Fruit fly (Drosophila melanogaster): ENCODE measurements around the gene MAGE.

dm6 chr3R:7134715-7135505 lies 20.1 kb downstream of the MAGE start:
- TF ChIP-seq CG12768 (GFP tag; optimal IDR thresholded peaks at IDR 0.05) (no peak), CG11617 (GFP tag; optimal IDR thresholded peaks at IDR 0.05) (no peak), kay (GFP tag; ENCODE audit: borderline replicate concordance) (no peak), CG7101 (tag; optimal IDR thresholded peaks at IDR 0.05) (no peak), CG7045 (GFP tag; optimal IDR thresholded peaks at IDR 0.05) (no peak), Crg-1 (GFP tag; optimal IDR thresholded peaks at IDR 0.05) (no peak), tj (GFP tag; optimal IDR thresholded peaks at IDR 0.05) (no peak)
